Worm (Caenorhabditis elegans) whole organism, L4 larva: ENCODE results near the gene ZC8.6.

Experiments
- F44E2.7 ChIP-seq: fragments of 200-800 bp; sonication (Bioruptor generic); IDR thresholded peaks from 2 replicates; pipeline ENCODE4 v2.1.2; 2022; ENCODE audit warnings: missing genetic modification characterization, missing compliant biosample characterization
- attf-4 ChIP-seq: sonication (generic microtip); optimal IDR thresholded peaks from 3 replicates; lab custom pipeline; 2017; ENCODE audit warnings: missing biosample characterization, missing genetic modification characterization
- ceh-32 ChIP-seq: sonication (generic microtip); optimal IDR thresholded peaks from 2 replicates; lab custom pipeline; 2016; ENCODE audit warnings: mild to moderate bottlenecking, missing genetic modification characterization, missing compliant biosample characterization; ENCODE audit not compliant: poor library complexity
- ceh-82 ChIP-seq: sonication (generic microtip); optimal IDR thresholded peaks from 2 replicates; lab custom pipeline; 2017; ENCODE audit warnings: missing biosample characterization, missing genetic modification characterization
- fkh-10 ChIP-seq: fragments of 150-350 bp; optimal IDR thresholded peaks from 2 replicates; lab custom pipeline; 2014; ENCODE audit warnings: missing biosample characterization, missing genetic modification reagents, missing genetic modification characterization
- lim-7 ChIP-seq: fragments of 200-800 bp; sonication (Bioruptor generic); IDR thresholded peaks from 2 replicates; pipeline ENCODE4 v1.3.6; 2022; ENCODE audit warnings: missing genetic modification characterization, missing compliant biosample characterization
- mep-1 ChIP-seq: fragments of 150-350 bp; sonication (generic microtip); optimal IDR thresholded peaks from 3 replicates; lab custom pipeline; 2014; ENCODE audit warnings: missing biosample characterization, missing genetic modification characterization
- pqm-1 ChIP-seq: sonication (generic microtip); optimal IDR thresholded peaks from 2 replicates; lab custom pipeline; 2017; ENCODE audit warnings: missing biosample characterization, missing genetic modification characterization
- unc-130 ChIP-seq: sonication (generic microtip); optimal IDR thresholded peaks from 2 replicates; lab custom pipeline; 2016; ENCODE audit warnings: missing genetic modification reagents, missing genetic modification characterization, missing compliant biosample characterization
- unc-62 ChIP-seq, 3 experiments: fragments of 150-350 bp in 1 of 3; sonication (generic microtip); optimal IDR thresholded peaks in 2 of 3; peaks in 1 of 3; 1 replicate in 1 of 3; 2 replicates in 2 of 3; lab custom pipeline; 2014 to 2017; ENCODE audit warnings: missing biosample characterization in 3 of 3, missing genetic modification characterization in 3 of 3, missing genetic modification reagents in 3 of 3, missing genotype in 1 of 3
- vab-7 ChIP-seq: fragments of 200-800 bp; sonication (Bioruptor generic); IDR thresholded peaks from 2 replicates; pipeline ENCODE4 v1.3.6; 2022; ENCODE audit warnings: missing genetic modification reagents, missing genetic modification characterization, missing compliant biosample characterization

DNA sequence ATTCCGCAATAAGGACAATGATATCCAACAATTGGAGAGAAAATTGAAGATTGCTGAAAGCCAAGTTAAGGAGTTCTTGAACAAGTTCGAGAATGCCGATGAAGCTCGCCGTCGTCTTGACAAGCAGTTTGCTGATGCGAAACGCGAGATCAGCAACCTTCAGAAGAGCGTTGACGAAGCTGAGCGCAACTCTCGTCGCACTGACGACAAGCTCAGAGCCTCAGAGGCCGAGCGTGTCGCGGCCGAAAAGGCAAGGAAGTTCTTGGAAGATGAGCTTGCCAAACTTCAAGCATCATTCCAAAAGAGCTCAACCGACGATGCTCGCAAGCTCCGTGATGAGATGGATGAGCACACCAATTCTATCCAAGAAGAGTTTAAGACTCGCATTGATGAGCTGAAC lies 11.0 kb downstream of the ZC8.6 start:
- TF ChIP-seq unc-62 (GFP tag; optimal IDR thresholded peaks at IDR 0.05 in 1 of 2; lab: Kevin White, UChicago) (no peak), unc-62 (tag; optimal IDR thresholded peaks at IDR 0.05; lab: Kevin White, UChicago) (no peak), lim-7 (GFP tag; lab: Robert Waterston, UW) (no peak), fkh-10 (GFP tag; lab: Kevin White, UChicago) (no peak), attf-4 (tag; lab: Kevin White, UChicago) (no peak), mep-1 (no peak), vab-7 (GFP tag; lab: Robert Waterston, UW) (no peak), F44E2.7 (GFP tag; lab: Robert Waterston, UW) (no peak), ceh-82 (tag; lab: Kevin White, UChicago) (no peak), pqm-1 (tag; lab: Kevin White, UChicago) (no peak), unc-130 (no peak), ceh-32 (no peak)
